Worm (Caenorhabditis elegans): ENCODE measurements around the gene brc-1.

brc-1 gene

DNA sequence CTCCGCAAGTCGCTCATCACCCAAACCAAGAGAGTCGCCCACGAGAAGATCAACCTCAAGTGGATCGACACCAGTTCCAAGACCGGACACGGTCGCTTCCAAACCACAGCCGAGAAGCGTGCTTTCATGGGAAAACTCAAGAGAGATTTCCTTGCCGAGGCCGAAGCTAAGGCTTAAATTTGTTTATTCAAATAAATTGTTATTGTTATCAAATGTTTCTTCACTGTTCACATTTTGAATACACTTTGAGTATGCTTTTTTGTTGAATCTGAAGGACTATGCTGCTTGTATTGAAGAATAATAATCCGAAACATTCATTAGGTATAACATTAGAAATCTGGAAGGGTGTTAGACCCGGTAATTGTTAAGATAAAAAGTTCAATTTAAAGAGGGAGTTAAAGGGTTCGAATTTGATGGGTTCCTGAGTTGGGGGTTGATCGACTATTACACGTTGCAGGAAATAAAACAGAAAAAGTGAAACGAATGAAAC is 6.6 kb upstream of the brc-1 start (continued):
- peak; percentile 58 for TF ChIP-seq mes-2 (tag; optimal IDR thresholded peaks at IDR 0.05; ENCODE audit: poor library complexity, severe bottlenecking)
- TF ChIP-seq ceh-32 (tag; optimal IDR thresholded peaks at IDR 0.05; ENCODE audit: poor library complexity), result no peak
- TF ChIP-seq lin-1 (GFP tag; IDR thresholded peaks at IDR 0.05), result peak; percentile 17
- peak; percentile 27; the same call in 1 of the 2 replicates for TF ChIP-seq Y105C5A.15 (GFP tag; IDR thresholded peaks at IDR 0.05)
- no peak for TF ChIP-seq lin-29 (GFP tag; IDR thresholded peaks at IDR 0.05)
- no peak for TF ChIP-seq daf-19 (GFP tag; conservative IDR thresholded peaks at IDR 0.05)
- TF ChIP-seq D1046.2 (GFP tag; IDR thresholded peaks at IDR 0.05), result peak; percentile 75; the same call in 1 of the 2 replicates
- peak; percentile 88 for TF ChIP-seq mep-1 (tag; optimal IDR thresholded peaks at IDR 0.05)
- TF ChIP-seq ZK337.2 (GFP tag; IDR thresholded peaks at IDR 0.05), result no peak
- peak; percentile 4; the same call in 1 of the 2 replicates for TF ChIP-seq dmd-8 (GFP tag; IDR thresholded peaks at IDR 0.05)
- TF ChIP-seq lin-13 (GFP tag; optimal IDR thresholded peaks at IDR 0.05), result peak; percentile 71
- TF ChIP-seq vab-7 (GFP tag; IDR thresholded peaks at IDR 0.05), result no peak
- peak in 1 of 2 experiments; percentile 1 for TF ChIP-seq mdl-1 (tag; optimal IDR thresholded peaks at IDR 0.05)
- no peak for TF ChIP-seq F37D6.2 (tag; optimal IDR thresholded peaks at IDR 0.05)
- peak; percentile 54 for TF ChIP-seq spr-3 (GFP tag; optimal IDR thresholded peaks at IDR 0.05)
- no peak for TF ChIP-seq nhr-10 (tag; optimal IDR thresholded peaks at IDR 0.05)
- TF ChIP-seq dpl-1 (GFP tag; optimal IDR thresholded peaks at IDR 0.05), result no peak
- peak; percentile 86; the same call in 1 of the 2 replicates for TF ChIP-seq zfp-3 (GFP tag; conservative IDR thresholded peaks at IDR 0.05)
- peak; percentile 32 for TF ChIP-seq nhr-77 (tag; optimal IDR thresholded peaks at IDR 0.05)
- no peak for TF ChIP-seq attf-4 (tag; optimal IDR thresholded peaks at IDR 0.05)
- TF ChIP-seq T26A8.4 (GFP tag; IDR thresholded peaks at IDR 0.05), result peak; percentile 59; the same call in 1 of the 2 replicates
- TF ChIP-seq saeg-2 (GFP tag; IDR thresholded peaks at IDR 0.05), result no peak
- peak in 1 of 2 experiments; percentile 18 for TF ChIP-seq daf-16 (GFP tag; optimal IDR thresholded peaks at IDR 0.05)
- TF ChIP-seq daf-16 (tag; optimal IDR thresholded peaks at IDR 0.05), result peak; percentile 3
- TF ChIP-seq madf-9 (GFP tag; conservative IDR thresholded peaks at IDR 0.05), result peak; percentile 35; the same call in 1 of the 2 replicates
- TF ChIP-seq jun-1 (tag; optimal IDR thresholded peaks at IDR 0.05), result no peak
- peak; percentile 64 for TF ChIP-seq lim-7 (GFP tag; IDR thresholded peaks at IDR 0.05)
- TF ChIP-seq arid-1 (GFP tag; conservative IDR thresholded peaks at IDR 0.05), result peak; percentile 66; the same call in 1 of the 2 replicates
- TF ChIP-seq nhr-111 (GFP tag; optimal IDR thresholded peaks at IDR 0.05), result no peak
- peak; percentile 36 for TF ChIP-seq T20F7.1 (GFP tag; optimal IDR thresholded peaks at IDR 0.05)
- peak; percentile 87 for TF ChIP-seq unc-130 (GFP tag; optimal IDR thresholded peaks at IDR 0.05)
- TF ChIP-seq Y48G9A.11 (GFP tag; IDR thresholded peaks at IDR 0.05), result peak; percentile 73
- peak; percentile 86 for TF ChIP-seq aly-2 (tag; optimal IDR thresholded peaks at IDR 0.05)
- no peak for TF ChIP-seq lin-15B (tag; optimal IDR thresholded peaks at IDR 0.05)
- no peak for TF ChIP-seq fos-1 (tag; optimal IDR thresholded peaks at IDR 0.05)
- no peak for TF ChIP-seq spr-1 (tag; optimal IDR thresholded peaks at IDR 0.05)
- no peak for TF ChIP-seq zip-2 (tag; optimal IDR thresholded peaks at IDR 0.05)
- no peak for TF ChIP-seq cey-2 (tag; optimal IDR thresholded peaks at IDR 0.05; ENCODE audit: borderline replicate concordance, insufficient read depth)
- TF ChIP-seq Y5F2A.4 (GFP tag; optimal IDR thresholded peaks at IDR 0.05), result peak; percentile 57
- TF ChIP-seq lin-38 (GFP tag; IDR thresholded peaks at IDR 0.05), result peak; percentile 78
- TF ChIP-seq php-3 (GFP tag; IDR thresholded peaks at IDR 0.05), result 0 out of 2 replicates have a peak, but pooled peaks have one; percentile 20
- no peak for TF ChIP-seq unc-39 (tag; optimal IDR thresholded peaks at IDR 0.05)
- peak; percentile 93 for TF ChIP-seq aha-1 (tag)
- TF ChIP-seq mdt-29 (GFP tag; IDR thresholded peaks at IDR 0.05), result 0 out of 2 replicates have a peak, but pooled peaks have one; percentile 67
- peak; percentile 3; the same call in 1 of the 2 replicates for TF ChIP-seq egl-43 (GFP tag; IDR thresholded peaks at IDR 0.05)
- TF ChIP-seq egl-27 (tag; optimal IDR thresholded peaks at IDR 0.05), result no peak
- TF ChIP-seq ctbp-1 (GFP tag; IDR thresholded peaks at IDR 0.05), result peak; percentile 37; the same call in 1 of the 2 replicates
- peak; percentile 86 for TF ChIP-seq ama-1 (optimal IDR thresholded peaks at IDR 0.05)
- peak; percentile 44 for TF ChIP-seq set-16 (GFP tag; IDR thresholded peaks at IDR 0.05)
- peak; percentile 96 for TF ChIP-seq F49E8.2 (tag; optimal IDR thresholded peaks at IDR 0.05; ENCODE audit: borderline replicate concordance)
- TF ChIP-seq lsy-2 (tag; optimal IDR thresholded peaks at IDR 0.05), result peak; percentile 53 to 54
